Worm (Caenorhabditis elegans): Measurements from ENCODE around the gene hlh-8.

DNA sequence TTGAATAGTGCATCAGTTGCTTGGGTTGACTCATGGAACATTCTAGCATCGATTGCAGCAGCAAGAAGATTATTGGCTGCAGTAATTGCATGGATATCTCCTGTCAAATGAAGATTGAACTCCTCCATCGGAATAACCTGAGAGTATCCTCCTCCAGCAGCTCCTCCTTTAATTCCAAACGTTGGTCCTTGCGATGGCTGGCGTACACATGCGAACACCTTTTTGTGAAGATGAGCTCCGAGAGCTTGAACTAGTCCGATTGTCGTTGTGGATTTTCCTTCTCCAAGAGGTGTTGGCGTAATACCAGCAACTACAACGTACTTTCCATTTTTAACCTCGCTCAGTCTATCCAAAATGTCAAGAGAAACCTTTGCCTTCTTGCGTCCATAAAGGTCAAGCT lies 33.6 kb upstream of the hlh-8 start:
- TF ChIP-seq unc-62 (GFP tag; optimal IDR thresholded peaks at IDR 0.05 in 1 of 2) (no peak), unc-62 (tag; optimal IDR thresholded peaks at IDR 0.05) (no peak), aha-1 (tag) (peak; percentile 92), lin-1 (GFP tag; IDR thresholded peaks at IDR 0.05) (no peak), ceh-28 (tag; optimal IDR thresholded peaks at IDR 0.05) (no peak)
